Fruit fly (Drosophila melanogaster): ENCODE data around the gene CG17141.

DNA sequence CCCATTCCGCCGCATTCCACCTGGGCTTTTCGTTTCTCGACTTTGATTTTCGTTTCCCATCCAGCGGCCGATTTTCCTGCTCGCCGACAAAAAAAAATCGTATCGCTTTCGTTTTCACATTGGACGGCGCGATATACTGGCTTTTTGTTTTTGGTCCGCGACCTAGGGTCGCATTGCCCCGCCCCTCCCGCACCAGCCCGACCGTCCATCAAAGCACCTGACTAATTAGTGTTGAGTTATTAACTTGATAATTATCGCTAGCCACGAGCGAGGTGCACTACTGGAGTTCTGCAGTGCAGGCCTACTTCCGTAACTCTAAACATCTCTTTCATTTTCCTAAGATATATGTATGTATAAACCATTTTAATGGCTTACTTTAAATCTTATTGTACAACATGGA is 4.3 kb upstream of the CG17141 start:
- TF ChIP-seq CTCF (optimal IDR thresholded peaks at IDR 0.05), result no peak
- TF ChIP-seq CG8478 (optimal IDR thresholded peaks at IDR 0.05), result no peak

All from S2 (cell line).